Comparison of ENCODE assay signal across 1 fruit fly cellular context in the genomic region with DNA sequence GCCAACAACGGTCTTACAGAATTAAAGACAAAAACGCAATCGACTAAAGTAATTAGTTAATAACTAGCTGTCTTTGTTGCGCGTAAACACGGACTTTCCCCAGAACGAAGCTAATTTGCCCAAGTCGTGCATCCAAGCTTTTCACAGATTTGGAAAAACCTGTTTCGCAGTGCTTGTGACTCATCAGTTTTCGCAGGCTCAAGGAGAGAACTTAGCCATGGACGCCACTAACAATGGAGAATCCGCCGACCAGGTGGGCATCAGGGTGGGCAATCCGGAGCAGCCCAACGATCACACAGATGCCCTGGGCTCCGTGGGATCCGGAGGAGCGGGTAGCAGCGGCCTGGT.
TF ChIP-seq lines count a peak whose summit lies in the region.

No protein-coding gene starts in this region.

TF ChIP-seq in whole organism, embryonic, 481 proteins besides CTCF, POLR2A, EP300 and RAD21 (continued from another document):
- no peak for TF ChIP-seq Trl (optimal IDR thresholded peaks at IDR 0.05; lab: Kevin White, UChicago)
- no peak for TF ChIP-seq Trl (GFP tag; optimal IDR thresholded peaks at IDR 0.05; lab: Kevin White, UChicago)
- no peak for TF ChIP-seq bcd (GFP tag; optimal IDR thresholded peaks at IDR 0.05; lab: Kevin White, UChicago)
- no peak for TF ChIP-seq sim (GFP tag; IDR thresholded peaks at IDR 0.05; lab: Robert Waterston, UW)
- TF ChIP-seq dimm (GFP tag; IDR thresholded peaks at IDR 0.05; lab: Robert Waterston, UW): no peak
- no peak for TF ChIP-seq Bdp1 (GFP tag; optimal IDR thresholded peaks at IDR 0.05; lab: Kevin White, UChicago)
- TF ChIP-seq CG14710 (tag; optimal IDR thresholded peaks at IDR 0.05; lab: Kevin White, UChicago): peak; percentile 20
- no peak for TF ChIP-seq MTF-1 (GFP tag; optimal IDR thresholded peaks at IDR 0.05; lab: Kevin White, UChicago; ENCODE audit: borderline replicate concordance)
- TF ChIP-seq Dbx (GFP tag; IDR thresholded peaks at IDR 0.05; lab: Robert Waterston, UW): 0 out of 3 replicates have a peak, but pooled peaks have one; percentile 4
- peak; percentile 17 for TF ChIP-seq Med (GFP tag; lab: Kevin White, UChicago)
- no peak for TF ChIP-seq tna (GFP tag; IDR thresholded peaks at IDR 0.05; lab: Robert Waterston, UW; ENCODE audit: partially characterized antibody)
- TF ChIP-seq en (GFP tag; optimal IDR thresholded peaks at IDR 0.05; lab: Kevin White, UChicago): no peak
- no peak for TF ChIP-seq tgo (GFP tag; IDR thresholded peaks at IDR 0.05; lab: Robert Waterston, UW)
- TF ChIP-seq CG3995 (GFP tag; optimal IDR thresholded peaks at IDR 0.05; lab: Kevin White, UChicago): no peak
